Fruit fly (Drosophila melanogaster): Measurements from ENCODE around the gene CG9628.
A peak's percentile ranks its signal among the peaks of the same experiment; 100 is the strongest.

The CG9628 gene

DNA sequence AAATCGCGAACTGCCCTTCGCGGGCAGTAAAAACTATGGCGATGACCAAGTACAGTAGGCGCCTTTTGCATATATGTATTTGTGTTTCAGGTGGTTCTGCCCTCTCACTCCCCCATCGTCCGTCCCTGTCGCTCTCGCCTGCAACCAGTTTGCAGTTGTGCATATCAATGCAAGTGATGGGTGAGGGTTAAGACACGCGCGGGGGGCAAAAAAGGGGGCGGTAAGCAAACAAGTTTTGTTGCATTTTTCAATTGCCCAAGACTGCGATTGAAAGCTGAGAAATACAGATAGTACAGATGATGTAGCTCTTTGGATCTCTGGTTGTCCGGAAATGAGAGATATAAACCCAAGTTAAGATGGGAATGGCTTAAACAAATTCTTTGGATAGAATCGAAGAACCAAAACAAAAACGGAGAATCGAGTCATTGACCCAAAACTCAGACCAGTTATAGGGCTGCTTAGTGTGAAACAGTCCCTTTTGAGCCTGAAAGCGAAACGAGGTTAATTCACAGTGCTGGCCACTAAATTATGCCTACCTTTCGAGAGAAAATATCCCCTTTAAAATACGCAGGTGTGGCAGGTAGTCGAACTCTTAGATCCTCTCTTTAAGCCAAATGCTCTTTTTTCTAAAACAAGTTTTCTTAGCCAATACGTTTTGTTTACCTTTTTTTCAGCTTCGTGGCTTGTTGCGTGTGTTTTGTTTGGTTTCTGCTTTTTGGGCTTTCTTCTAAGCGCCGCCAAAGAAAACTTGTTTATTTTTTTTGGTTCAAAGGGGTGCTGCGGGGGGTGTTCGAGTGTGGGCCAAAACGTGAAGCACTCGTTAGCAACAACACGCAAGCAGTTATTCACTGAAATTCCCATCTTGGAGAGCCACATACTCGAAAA lies 2.1 kb downstream of the CG9628 start:
- TF ChIP-seq CG4496 (GFP tag; IDR thresholded peaks at IDR 0.05) (peak; percentile 73), rn (GFP tag; IDR thresholded peaks at IDR 0.05) (no peak), CG8159 (tag; optimal IDR thresholded peaks at IDR 0.05) (no peak), CG9948 (tag; optimal IDR thresholded peaks at IDR 0.05) (no peak), Ets98B (GFP tag; IDR thresholded peaks at IDR 0.05) (peak; percentile 73), CG8301 (tag; optimal IDR thresholded peaks at IDR 0.05) (peak; percentile 5), CG12605 (GFP tag; IDR thresholded peaks at IDR 0.05) (peak; percentile 42; the same call in 1 of the 2 replicates), fd96Ca (GFP tag; IDR thresholded peaks at IDR 0.05) (no peak; the same call in 2 of the 3 replicates), EcR (GFP tag; optimal IDR thresholded peaks at IDR 0.05) (peak; percentile 98), CG10348 (GFP tag; IDR thresholded peaks at IDR 0.05) (no peak), CG34367 (tag; optimal IDR thresholded peaks at IDR 0.05) (peak; percentile 28), CG17806 (tag; optimal IDR thresholded peaks at IDR 0.05) (no peak), Pif1A (GFP tag; optimal IDR thresholded peaks at IDR 0.05) (no peak), D1 (tag; optimal IDR thresholded peaks at IDR 0.05) (no peak), CG14655 (GFP tag; optimal IDR thresholded peaks at IDR 0.05) (peak; percentile 42), CG13204 (GFP tag; optimal IDR thresholded peaks at IDR 0.05) (no peak), gl (tag; optimal IDR thresholded peaks at IDR 0.05) (peak; percentile 52), Pif1B (GFP tag; optimal IDR thresholded peaks at IDR 0.05) (no peak), CG32121 (GFP tag; IDR thresholded peaks at IDR 0.05) (peak; percentile 62), Snoo (tag; optimal IDR thresholded peaks at IDR 0.05) (no peak), CG15710 (tag; optimal IDR thresholded peaks at IDR 0.05) (no peak)

DNA sequence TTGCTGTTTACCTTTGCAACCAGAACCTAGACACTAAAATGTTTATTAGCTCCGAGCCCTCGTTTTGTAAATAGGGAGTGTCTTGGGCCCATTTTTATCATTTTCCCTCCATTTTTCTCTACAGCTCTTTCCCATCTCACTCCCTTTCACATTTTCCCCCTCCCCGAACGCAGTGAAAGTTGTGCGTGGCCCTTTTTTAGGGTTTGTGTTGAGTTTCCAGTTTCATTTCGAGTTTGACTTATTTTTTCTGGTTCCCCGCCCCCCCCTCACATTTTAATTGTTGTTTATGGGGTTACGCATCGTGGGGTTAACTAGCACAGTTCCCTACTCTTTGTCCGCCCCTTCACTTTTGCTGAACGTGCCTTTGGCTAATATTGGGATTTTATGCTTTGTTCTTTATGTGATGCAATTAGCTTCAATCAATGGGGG lies 3.0 kb downstream of the CG9628 start:
- no peak for TF ChIP-seq CG13204 (GFP tag; optimal IDR thresholded peaks at IDR 0.05)
- TF ChIP-seq Ets98B (GFP tag; IDR thresholded peaks at IDR 0.05), result no peak
- TF ChIP-seq CG4496 (GFP tag; IDR thresholded peaks at IDR 0.05), result no peak

DNA sequence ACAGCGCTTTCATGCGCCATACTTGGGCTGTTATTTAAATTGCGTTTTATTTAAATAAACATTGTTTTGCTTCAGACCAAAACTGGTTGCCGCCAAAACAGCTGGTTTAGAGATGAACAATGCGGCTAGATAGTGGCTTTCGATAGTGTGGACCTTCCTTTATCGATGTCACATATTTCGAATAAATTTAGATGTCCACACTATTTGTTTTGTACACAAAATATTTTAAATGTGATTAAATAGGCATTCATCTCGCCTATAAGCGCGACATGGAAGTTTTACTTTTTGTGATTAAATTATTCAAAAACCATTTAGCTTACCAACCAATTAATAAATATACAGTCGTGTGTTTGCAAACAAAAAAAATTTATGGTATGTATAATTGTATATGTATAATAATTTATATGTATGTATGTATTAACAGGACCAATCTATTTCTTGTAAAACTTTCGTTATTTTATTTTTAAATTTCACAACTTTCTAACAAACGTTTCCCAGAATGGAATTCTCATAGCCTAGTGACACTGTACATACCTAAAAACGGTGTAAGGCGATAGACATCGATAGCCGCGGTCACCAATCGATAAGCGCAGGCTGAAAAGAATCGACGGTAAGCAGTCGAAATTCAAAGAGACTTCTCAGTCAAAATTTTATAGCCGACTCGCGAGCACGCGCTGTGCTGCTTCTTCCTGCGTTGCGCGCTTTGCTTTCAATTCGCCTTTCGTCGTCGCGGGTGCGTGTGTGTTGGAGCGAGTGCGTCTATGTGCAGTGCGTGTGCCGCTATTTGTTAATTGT lies 9.6 kb downstream of the CG9628 start, which contains the start of the genes RecQ5 and dlp:
TSS of gene RecQ5 (minus strand) at position 114 of the 795 bp plus-strand sequence.
TSS of gene dlp (plus strand) at position 638 of the 795 bp plus-strand sequence.
- TF ChIP-seq fd96Ca (GFP tag; IDR thresholded peaks at IDR 0.05) (peak; percentile 25; the same call in 1 of the 3 replicates), CG10348 (GFP tag; IDR thresholded peaks at IDR 0.05) (no peak), Pif1B (GFP tag; optimal IDR thresholded peaks at IDR 0.05) (peak; percentile 58), Snoo (tag; optimal IDR thresholded peaks at IDR 0.05) (peak; percentile 67), CG34367 (tag; optimal IDR thresholded peaks at IDR 0.05) (peak; percentile 32), CG15710 (tag; optimal IDR thresholded peaks at IDR 0.05) (peak; percentile 70), CG17806 (tag; optimal IDR thresholded peaks at IDR 0.05) (peak; percentile 66), CG13204 (GFP tag; optimal IDR thresholded peaks at IDR 0.05) (no peak), gl (tag; optimal IDR thresholded peaks at IDR 0.05) (no peak), CG4496 (GFP tag; IDR thresholded peaks at IDR 0.05) (peak; percentile 69), CG14655 (GFP tag; optimal IDR thresholded peaks at IDR 0.05) (peak; percentile 61), CG12605 (GFP tag; IDR thresholded peaks at IDR 0.05) (no peak; the same call in 1 of the 2 replicates), EcR (GFP tag; optimal IDR thresholded peaks at IDR 0.05) (peak; percentile 28), CG8301 (tag; optimal IDR thresholded peaks at IDR 0.05) (peak; percentile 51), CG32121 (GFP tag; IDR thresholded peaks at IDR 0.05) (peak; percentile 53; the same call in 1 of the 2 replicates), Pif1A (GFP tag; optimal IDR thresholded peaks at IDR 0.05) (peak; percentile 53), CG9948 (tag; optimal IDR thresholded peaks at IDR 0.05) (peak; percentile 46), D1 (tag; optimal IDR thresholded peaks at IDR 0.05) (no peak), CG8159 (tag; optimal IDR thresholded peaks at IDR 0.05) (peak; percentile 77), rn (GFP tag; IDR thresholded peaks at IDR 0.05) (0 out of 2 replicates have a peak, but pooled peaks have one; percentile 3), Ets98B (GFP tag; IDR thresholded peaks at IDR 0.05) (peak; percentile 68)

DNA sequence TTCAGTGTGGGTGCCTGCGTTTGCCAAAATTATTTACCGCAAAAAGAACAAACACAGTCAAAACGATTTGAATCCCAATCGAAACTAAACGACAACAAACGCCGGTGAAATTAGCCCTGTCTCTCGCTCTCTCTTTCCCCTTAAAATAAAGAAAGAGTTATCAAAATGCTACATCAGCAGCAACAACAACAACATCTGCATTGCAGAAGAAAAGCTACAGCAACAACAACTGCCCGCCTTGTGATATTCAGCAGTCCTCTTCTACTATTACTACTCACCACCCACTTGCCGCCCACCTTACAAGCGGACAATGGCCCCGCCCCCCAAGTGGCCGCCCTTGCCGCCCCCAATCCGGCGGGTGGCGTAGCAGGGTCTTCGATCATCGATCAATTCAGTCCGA lies 10.3 kb downstream of the CG9628 start:
- TF ChIP-seq CG34367 (tag; optimal IDR thresholded peaks at IDR 0.05) (no peak), gl (tag; optimal IDR thresholded peaks at IDR 0.05) (no peak)

DNA sequence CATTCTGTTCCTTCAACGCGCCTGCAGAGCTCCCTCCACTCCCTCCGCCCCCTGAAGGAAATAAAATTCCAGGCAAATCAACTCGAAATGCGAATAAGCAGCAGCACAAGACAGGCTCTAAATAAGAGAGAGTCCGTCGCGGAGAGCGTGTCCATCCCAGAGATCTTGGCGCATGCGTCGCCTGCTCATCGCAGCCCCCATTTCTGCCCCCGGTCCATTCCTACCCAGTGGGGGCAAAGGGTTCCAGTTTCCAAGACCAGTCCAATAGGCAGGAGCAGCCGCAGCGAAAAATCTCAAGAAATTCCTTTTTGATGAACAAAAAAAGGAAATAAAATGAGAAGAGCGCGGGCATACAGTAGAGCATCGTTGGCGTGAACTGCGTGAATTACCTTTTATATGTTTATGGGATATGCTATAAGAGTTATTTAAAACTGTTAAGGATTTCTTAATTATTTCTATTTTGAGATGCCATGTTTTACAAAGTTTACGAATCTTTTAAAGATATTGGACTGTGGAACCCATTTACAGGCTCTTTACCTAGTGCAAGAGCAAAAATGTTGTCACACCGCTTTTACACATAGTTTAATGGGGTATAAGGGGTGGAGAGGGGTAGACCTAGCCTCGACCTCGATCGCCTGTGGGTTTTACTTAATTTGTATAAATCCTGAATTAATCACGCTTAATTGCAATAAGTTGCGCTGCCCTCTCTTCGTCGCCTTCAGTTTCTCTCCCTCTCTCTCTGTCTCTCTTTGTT lies 11.6 kb downstream of the CG9628 start:
- TF ChIP-seq CG8159 (tag; optimal IDR thresholded peaks at IDR 0.05) (peak; percentile 96), EcR (GFP tag; optimal IDR thresholded peaks at IDR 0.05) (peak; percentile 77), CG14655 (GFP tag; optimal IDR thresholded peaks at IDR 0.05) (peak; percentile 90), CG15710 (tag; optimal IDR thresholded peaks at IDR 0.05) (peak; percentile 97), Snoo (tag; optimal IDR thresholded peaks at IDR 0.05) (peak; percentile 77), CG34367 (tag; optimal IDR thresholded peaks at IDR 0.05) (peak; percentile 94), fd96Ca (GFP tag; IDR thresholded peaks at IDR 0.05) (peak; percentile 78), Pif1A (GFP tag; optimal IDR thresholded peaks at IDR 0.05) (peak; percentile 95), Ets98B (GFP tag; IDR thresholded peaks at IDR 0.05) (peak; percentile 81), CG13204 (GFP tag; optimal IDR thresholded peaks at IDR 0.05) (peak; percentile 89), rn (GFP tag; IDR thresholded peaks at IDR 0.05) (peak; percentile 78), D1 (tag; optimal IDR thresholded peaks at IDR 0.05) (peak; percentile 83), CG8301 (tag; optimal IDR thresholded peaks at IDR 0.05) (peak; percentile 87), Pif1B (GFP tag; optimal IDR thresholded peaks at IDR 0.05) (peak; percentile 91), gl (tag; optimal IDR thresholded peaks at IDR 0.05) (peak; percentile 91), CG4496 (GFP tag; IDR thresholded peaks at IDR 0.05) (peak; percentile 93), CG17806 (tag; optimal IDR thresholded peaks at IDR 0.05) (peak; percentile 95), CG12605 (GFP tag; IDR thresholded peaks at IDR 0.05) (peak; percentile 87), CG10348 (GFP tag; IDR thresholded peaks at IDR 0.05) (0 out of 2 replicates have a peak, but pooled peaks have one; percentile 13), CG9948 (tag; optimal IDR thresholded peaks at IDR 0.05) (peak; percentile 94), CG32121 (GFP tag; IDR thresholded peaks at IDR 0.05) (peak; percentile 80)
